Fruit fly (Drosophila melanogaster): Measurements from ENCODE around the gene Eip75B.
A peak's percentile ranks its signal among the peaks of the same experiment; 100 is the strongest.

Gene Eip75B

DNA sequence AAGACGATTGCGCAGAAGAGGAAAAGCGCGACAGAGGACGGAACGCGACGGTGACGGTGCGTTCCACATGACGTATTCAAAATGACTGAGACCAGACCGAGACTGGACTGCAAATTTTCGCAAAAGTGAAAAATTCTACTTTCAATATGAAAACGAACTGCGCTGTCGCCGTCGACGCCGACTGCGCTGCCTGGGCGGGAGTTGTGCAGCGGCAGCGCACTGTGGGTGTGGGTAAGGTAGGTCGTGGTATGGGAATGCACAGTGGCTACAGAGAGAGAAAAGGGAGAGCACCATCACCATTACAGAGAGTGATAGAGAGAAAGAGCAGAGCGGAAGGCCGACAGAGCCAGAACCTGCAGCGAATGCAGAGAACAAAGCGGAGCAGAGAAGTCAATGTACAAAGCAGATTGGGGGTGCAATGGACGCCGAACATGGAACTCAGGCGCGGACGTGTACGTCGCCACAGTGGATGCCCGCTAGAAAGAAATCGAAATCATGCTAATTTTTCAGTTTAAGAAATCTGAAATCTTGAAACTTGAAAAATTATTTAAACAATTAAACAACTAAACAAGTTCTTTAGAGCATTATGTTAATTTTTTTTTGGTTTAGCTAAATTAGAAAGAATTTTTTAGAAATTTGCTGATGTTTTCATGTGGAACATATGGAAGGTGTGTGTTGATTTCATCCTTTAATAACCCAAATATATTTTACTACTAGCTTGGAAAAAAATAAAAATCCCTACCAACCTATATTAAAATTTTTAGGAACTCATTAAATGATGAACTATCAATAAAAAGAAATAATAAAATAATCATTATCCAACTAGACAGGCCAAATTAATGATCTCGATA, at the start of gene Eip75B:
Gene Eip75B, minus strand, starts transcription at position 65 of the 851 bp plus-strand sequence.
- TF ChIP-seq CTCF (optimal IDR thresholded peaks at IDR 0.05): no peak
- no peak for TF ChIP-seq CG8478 (optimal IDR thresholded peaks at IDR 0.05)

DNA sequence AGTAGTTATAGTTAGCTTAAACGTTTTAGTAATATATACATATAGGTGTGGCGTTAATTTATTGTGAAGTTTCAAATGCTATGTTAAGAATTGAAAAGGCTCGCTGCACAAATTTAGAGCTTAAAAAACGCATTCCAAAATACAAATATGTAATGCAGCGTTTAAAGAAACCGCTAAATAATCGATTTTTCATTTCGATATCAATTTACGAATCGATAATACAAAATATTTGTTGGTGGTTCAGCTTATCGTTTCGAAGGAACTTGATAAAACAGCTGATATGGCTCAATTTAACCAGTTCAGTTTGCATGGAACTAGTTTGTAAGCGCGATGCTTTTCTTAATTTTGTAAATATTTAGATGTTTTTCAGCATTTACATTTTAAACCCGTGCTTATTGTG, 48.2 kb upstream of the Eip75B start, which contains the start of the genes CG32195 and CG7341:
Gene CG32195, plus strand, starts transcription at position 291 of the 400 bp plus-strand sequence.
Gene CG7341, plus strand, starts transcription at position 291 of the 400 bp plus-strand sequence.
- TF ChIP-seq CTCF (optimal IDR thresholded peaks at IDR 0.05) (no peak), CG8478 (optimal IDR thresholded peaks at IDR 0.05) (no peak)

DNA sequence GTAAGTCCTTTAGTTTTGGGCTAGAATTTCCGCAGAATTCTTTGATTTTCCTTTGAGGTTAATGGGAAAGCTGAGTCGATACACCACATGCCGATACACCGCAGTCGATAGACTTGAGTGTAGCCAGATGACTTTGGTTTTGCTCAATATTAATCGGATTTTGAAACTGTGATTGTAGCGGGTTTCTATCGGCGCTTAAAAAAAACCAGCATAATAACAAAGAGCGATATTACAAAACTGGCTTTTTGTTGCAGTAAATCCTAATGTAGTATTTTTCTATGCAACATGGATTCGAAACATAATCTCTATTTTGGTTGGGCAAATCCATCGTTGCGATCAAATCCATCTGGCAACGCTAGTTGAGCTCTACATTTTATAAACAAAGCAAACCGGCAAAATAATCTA, 45.0 kb upstream of the Eip75B start, which contains the start of the genes Polr3D and mus304:
Gene Polr3D, minus strand, starts transcription at position 116 of the 405 bp plus-strand sequence.
Gene mus304, plus strand, starts transcription at position 356 of the 405 bp plus-strand sequence.
- TF ChIP-seq CG8478 (optimal IDR thresholded peaks at IDR 0.05) (no peak), CTCF (optimal IDR thresholded peaks at IDR 0.05) (peak in 1 of 2 experiments; percentile 9)

DNA sequence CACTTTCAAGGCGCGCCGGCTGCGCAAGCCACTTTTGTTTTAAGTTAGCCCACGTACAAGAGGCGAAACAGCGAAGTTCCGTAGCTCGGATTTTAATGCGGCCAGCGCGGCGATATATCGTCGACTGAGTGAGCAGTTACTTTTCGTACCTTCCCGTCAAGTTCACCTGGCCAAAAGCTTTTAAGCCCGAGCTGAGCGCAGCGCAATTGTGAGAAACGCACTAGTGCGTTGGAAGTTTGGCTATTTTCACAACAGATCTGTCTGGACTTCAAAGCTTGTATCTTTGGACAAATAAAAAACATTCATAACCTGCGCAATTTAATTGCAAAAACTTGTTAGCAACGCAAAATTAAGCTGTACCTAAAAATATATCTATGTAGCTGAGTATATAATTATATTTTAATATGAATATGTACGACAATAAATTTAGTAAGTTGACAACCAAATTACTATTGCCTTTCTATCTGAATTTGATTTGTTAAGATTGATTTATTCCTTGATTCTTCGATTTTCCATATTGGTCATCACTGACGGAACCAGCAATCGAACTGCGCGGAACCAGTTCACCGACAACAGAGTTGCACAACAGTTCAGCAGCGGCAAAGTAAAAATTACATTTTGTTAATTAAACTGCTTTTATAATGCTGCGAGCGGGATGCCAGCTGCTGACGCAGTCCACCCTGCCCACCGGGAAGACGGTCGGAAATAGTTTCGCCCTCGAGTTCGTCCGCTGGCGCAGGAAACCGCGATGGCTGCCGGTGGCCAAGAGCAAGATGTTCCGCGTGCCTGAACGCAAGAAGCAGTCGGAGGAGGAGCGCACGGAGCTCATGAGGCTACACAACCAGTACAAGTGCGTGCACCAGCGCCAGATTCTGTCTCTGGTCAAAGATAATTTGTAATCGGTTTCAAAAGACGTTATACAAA, 41.8 kb upstream of the Eip75B start, which contains the start of the genes CG13698 and mRpS26:
Gene CG13698, minus strand, starts transcription at position 129 of the 924 bp plus-strand sequence.
Gene mRpS26, plus strand, starts transcription at position 559 of the 924 bp plus-strand sequence.
- no peak for TF ChIP-seq CTCF (optimal IDR thresholded peaks at IDR 0.05)
- no peak for TF ChIP-seq CG8478 (optimal IDR thresholded peaks at IDR 0.05)

DNA sequence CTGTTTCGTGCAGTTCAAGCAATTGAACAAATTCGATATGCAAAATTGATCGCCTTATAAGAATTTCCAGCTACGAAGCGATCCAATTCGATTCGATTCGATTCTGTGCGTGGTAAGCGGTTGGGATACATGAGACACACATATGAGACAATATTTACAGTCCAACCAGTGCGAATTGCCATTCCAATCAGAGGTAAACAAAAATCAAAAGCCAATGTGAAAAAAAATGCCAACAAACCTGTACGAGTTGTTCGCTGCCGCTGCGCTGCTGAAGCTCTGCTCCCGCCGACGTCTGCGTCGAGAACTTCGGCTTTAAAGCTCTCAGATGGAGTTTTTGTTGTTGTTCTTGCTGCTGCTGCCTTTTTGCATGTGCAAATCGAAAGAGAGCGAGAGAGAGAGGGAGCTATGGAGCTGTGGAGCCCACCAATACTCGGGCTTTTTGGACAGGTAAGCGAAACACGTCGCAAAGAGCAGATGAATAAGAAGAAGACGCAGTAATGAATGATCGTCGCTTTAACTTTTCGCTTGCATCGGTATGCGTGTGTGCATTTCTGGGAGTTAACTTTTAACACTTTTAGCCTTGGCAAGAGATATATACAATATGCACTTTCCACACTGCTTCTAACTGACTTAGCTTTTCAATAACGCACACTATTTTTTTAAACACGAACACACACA, 41.0 kb upstream of the Eip75B start:
- TF ChIP-seq CTCF (optimal IDR thresholded peaks at IDR 0.05) (no peak), CG8478 (optimal IDR thresholded peaks at IDR 0.05) (no peak)

DNA sequence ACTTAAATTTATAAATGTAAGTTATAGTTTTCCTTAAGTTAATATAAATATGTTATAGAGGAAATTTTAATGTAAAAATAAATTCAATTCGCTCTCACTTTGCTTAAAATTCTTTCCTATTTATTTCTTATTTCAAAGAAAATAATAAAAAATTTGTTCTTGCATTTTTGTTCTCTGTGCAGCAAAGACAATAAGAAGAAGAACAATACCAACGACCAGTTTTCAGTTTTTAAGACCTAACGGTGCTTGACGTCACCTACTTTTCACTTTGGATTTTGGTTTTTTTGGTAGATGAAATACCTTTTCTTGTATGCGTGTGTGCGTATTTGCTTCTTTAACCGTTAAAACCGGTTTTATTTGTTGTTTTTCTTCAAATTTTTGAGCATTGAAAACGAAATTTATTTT, 37.7 kb upstream of the Eip75B start:
- TF ChIP-seq CG8478 (optimal IDR thresholded peaks at IDR 0.05): no peak
- no peak for TF ChIP-seq CTCF (optimal IDR thresholded peaks at IDR 0.05)

DNA sequence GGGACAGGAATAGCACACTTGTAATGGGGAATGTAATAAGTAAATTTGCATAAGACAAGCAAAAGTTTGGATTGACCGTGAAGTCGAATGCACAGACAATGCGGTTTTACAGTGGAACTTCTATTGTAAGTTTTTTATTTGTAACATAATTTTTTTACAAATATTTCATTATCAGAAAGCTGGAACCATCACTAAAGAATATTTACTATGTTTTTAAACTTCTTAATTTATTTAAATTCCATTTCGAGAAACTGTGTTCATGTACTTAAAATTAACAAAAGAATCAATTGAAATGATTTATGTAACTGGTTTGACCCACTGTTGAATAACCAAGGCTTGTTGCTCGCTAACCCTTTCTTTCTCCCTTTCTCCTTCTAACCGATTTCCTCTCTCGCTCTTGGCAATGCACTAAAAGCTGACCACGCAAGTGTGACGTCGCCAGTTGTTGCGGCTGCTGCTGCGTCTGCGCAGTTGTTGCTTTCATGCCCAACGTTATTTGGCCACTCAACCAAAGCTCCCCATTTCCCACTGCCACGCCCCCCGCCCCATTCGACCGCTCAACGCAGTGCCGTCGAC, 37.0 kb upstream of the Eip75B start:
- no peak for TF ChIP-seq CTCF (optimal IDR thresholded peaks at IDR 0.05)
- no peak for TF ChIP-seq CG8478 (optimal IDR thresholded peaks at IDR 0.05)

DNA sequence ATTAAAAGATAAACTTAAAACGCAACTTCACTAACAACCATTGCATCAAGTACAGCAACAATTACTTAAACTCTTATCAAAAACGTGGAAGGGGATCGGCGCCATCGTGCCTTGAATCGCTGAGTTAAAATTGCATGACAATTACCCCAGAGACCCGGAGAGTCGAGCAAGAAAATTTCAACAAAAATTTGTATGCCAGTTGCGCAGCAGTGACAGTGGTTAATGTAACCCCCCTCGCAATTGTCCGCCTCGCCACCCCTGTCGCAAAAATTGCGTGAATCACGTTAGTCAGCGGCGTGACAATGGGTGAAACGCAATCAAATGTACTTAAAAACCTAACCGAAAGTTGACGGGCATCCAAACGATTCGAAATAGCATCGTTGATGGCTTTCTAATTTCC, 35.2 kb upstream of the Eip75B start:
- TF ChIP-seq CG8478 (optimal IDR thresholded peaks at IDR 0.05) (no peak), CTCF (optimal IDR thresholded peaks at IDR 0.05) (no peak)

DNA sequence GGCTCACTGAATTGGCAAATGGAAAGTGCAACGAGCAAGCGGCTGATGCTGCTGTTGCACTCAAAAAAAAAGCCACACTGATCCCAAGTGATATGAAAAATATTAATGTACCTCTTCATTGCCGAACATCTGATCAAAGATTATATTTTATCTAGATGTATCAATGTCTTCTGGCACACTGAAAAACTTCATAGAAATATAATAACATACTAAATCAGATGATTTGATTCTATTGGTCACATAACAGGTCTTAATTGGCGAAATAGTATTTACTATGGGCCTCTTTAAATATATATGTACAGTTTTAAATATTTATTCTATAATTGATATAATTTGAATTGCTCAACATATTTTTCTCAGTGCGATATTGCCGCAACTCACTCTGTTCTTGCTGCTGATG, 32.2 kb upstream of the Eip75B start:
- TF ChIP-seq CG8478 (optimal IDR thresholded peaks at IDR 0.05) (no peak), CTCF (optimal IDR thresholded peaks at IDR 0.05) (no peak)

DNA sequence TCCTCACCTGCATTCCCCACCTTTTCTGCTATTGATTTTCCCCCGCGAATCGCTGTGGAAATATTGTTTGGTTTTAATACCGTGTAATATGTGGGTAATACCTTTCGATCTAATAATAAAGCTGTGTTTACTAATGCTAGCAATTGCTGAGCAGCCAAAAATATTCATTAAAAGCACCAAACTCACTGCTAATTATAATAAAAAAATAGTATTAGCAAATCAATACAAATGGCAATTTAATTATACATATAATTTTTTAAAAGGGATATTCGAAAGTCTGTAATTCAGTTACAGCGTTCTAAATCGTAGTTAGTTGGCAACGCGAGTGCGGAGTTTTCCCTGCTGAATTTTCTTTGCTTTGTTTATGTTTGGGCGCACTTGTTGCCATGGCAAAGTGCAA, 29.4 kb upstream of the Eip75B start:
- TF ChIP-seq CTCF (optimal IDR thresholded peaks at IDR 0.05) (no peak), CG8478 (optimal IDR thresholded peaks at IDR 0.05) (no peak)

DNA sequence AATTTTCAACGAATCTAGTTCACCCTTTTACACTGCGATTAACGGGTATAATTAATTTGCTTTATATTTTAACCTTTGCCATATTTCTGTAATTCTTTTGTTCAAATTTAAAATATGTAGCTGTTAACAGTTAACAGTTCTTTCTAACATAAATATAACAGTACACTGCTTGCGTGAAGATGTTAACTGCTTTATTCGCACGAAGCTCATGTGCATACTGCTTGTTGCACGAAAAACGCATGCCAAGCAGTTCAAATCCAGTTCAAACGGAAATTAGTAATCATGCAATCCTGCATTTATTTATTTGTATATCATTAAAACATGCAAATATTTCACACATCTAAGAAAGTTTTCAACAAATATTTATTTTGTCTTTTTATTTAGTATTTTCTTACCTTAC, 23.5 kb upstream of the Eip75B start:
- TF ChIP-seq CG8478 (optimal IDR thresholded peaks at IDR 0.05) (no peak), CTCF (optimal IDR thresholded peaks at IDR 0.05) (peak; percentile 35 to 65)

DNA sequence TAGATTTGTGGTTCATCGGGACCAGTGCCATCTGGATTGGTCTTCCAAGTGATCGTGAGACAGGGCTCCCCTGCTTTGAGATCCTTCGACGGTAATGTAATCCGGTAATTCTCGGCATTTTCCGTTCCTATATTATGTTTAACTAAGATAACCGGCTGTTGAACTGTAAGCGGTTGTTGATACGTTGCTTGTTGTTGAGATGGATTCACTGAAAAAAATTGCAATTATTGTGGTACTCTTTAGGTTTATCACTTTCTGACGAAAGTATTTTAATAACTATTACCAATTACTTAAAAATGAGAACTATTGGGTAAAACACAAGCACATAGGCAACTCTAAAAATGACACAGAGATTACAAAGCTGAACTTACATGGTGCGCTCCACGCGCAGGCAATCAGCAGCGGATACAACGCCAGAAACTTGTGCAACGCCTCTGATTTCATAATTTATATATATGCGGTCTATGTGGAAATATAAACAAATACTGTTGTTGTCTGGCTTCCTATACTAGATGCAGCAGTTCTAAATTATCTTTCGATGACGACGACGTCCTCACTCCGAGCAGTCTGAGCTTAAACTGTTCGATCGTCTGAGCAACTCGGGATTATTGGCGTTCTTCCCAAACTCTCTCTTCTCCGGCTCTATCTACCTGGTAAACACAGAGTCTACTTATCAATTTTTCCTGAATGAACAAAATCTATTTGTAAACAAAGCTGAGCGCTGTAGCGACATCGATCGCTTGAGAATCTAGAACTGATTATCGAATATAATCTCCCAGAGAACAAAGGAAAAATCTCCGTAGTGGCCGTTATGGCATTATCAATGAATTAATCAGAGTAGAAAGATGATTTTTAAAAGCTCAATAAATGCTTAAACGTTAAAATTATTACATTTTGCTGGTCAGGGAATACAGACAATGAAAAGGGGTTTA, 22.5 kb upstream of the Eip75B start, which contains the start of gene CG34253:
Gene CG34253, minus strand, starts transcription at position 567 of the 932 bp plus-strand sequence.
- TF ChIP-seq CG8478 (optimal IDR thresholded peaks at IDR 0.05): no peak
- TF ChIP-seq CTCF (optimal IDR thresholded peaks at IDR 0.05): no peak

DNA sequence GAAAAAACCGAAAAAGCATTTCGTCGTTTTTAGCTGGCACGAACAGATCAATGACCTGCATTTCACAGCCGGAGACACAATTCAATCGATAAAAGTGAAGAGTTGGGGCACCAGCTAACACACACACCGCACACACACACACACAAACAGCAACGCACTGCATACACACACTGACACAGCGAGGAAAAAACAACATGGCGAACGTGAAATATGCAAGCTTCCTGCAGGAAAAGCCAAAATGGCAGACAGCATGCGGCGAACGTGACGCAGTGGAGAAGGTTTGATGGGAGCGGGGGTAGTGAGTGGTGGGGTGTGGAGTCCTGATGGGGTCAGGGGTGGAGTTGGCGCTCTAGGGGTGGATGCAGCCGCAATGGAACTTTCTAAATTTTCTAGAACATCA, 19.5 kb upstream of the Eip75B start:
- no peak for TF ChIP-seq CTCF (optimal IDR thresholded peaks at IDR 0.05)
- no peak for TF ChIP-seq CG8478 (optimal IDR thresholded peaks at IDR 0.05)
